Fruit fly (Drosophila melanogaster) whole organism, embryonic: ENCODE results near the gene CG3702.

ENCODE experiments used
- Bdp1 ChIP-seq: fragments of 200-800 bp; sonication (Bioruptor generic); optimal IDR thresholded peaks from 3 replicates; lab custom pipeline; 2016; ENCODE audit warnings: missing biosample characterization, missing genetic modification characterization
- CG11093 ChIP-seq: fragments of 200-800 bp; sonication (Bioruptor generic); IDR thresholded peaks from 3 replicates; pipeline ENCODE4 v1.3.6; 2022; ENCODE audit warnings: missing biosample characterization, missing genetic modification characterization
- CG13624 ChIP-seq: fragments of 200-800 bp; sonication (Bioruptor generic); optimal IDR thresholded peaks from 2 replicates; lab custom pipeline; 2016; ENCODE audit warnings: missing biosample characterization, missing genetic modification characterization
- Dad ChIP-seq: fragments of 200-800 bp; sonication (Bioruptor generic); optimal IDR thresholded peaks from 3 replicates; lab custom pipeline; 2016; ENCODE audit warnings: missing biosample characterization, missing genetic modification characterization
- H2.0 ChIP-seq: fragments of 200-800 bp; sonication (Bioruptor generic); IDR thresholded peaks from 2 replicates; pipeline ENCODE4 v1.3.6; 2022; ENCODE audit warnings: missing biosample characterization, missing genetic modification characterization
- Hand ChIP-seq: fragments of 200-800 bp; sonication (Bioruptor generic); optimal IDR thresholded peaks from 2 replicates; lab custom pipeline; 2017; ENCODE audit warnings: mild to moderate bottlenecking, missing biosample characterization, missing genetic modification reagents, missing genetic modification characterization
- HmgD ChIP-seq: fragments of 200-800 bp; sonication (Bioruptor generic); optimal IDR thresholded peaks from 3 replicates; lab custom pipeline; 2016; ENCODE audit warnings: missing biosample characterization, missing genetic modification characterization
- Lhr ChIP-seq: fragments of 200-800 bp; sonication (Bioruptor generic); optimal IDR thresholded peaks from 3 replicates; lab custom pipeline; 2017; ENCODE audit warnings: mild to moderate bottlenecking, missing biosample characterization, missing genetic modification reagents, missing genetic modification characterization
- Oaz ChIP-seq: fragments of 200-800 bp; sonication (Bioruptor generic); IDR thresholded peaks from 2 replicates; pipeline ENCODE4 v1.3.6; 2022; ENCODE audit warnings: missing biosample characterization, missing genetic modification characterization
- Sin3A ChIP-seq: fragments of >200 bp; optimal IDR thresholded peaks from 2 replicates; lab custom pipeline; 2018
- bab2 ChIP-seq: fragments of 200-800 bp; sonication (Bioruptor generic); optimal IDR thresholded peaks from 2 replicates; lab custom pipeline; 2016; ENCODE audit warnings: missing biosample characterization, missing genetic modification characterization
- psq ChIP-seq: fragments of 200-800 bp; sonication (Bioruptor generic); optimal IDR thresholded peaks from 2 replicates; lab custom pipeline; 2017; ENCODE audit warnings: missing biosample characterization, missing genetic modification characterization
- ttk ChIP-seq: fragments of 200-800 bp; sonication (Bioruptor generic); IDR thresholded peaks from 2 replicates; pipeline ENCODE4 v2.1.2; 2022; ENCODE audit warnings: missing biosample characterization, missing genetic modification characterization
- usp ChIP-seq: fragments of >200 bp; optimal IDR thresholded peaks from 2 replicates; lab custom pipeline; 2017; ENCODE audit warnings: missing biosample characterization, missing genetic modification characterization

DNA sequence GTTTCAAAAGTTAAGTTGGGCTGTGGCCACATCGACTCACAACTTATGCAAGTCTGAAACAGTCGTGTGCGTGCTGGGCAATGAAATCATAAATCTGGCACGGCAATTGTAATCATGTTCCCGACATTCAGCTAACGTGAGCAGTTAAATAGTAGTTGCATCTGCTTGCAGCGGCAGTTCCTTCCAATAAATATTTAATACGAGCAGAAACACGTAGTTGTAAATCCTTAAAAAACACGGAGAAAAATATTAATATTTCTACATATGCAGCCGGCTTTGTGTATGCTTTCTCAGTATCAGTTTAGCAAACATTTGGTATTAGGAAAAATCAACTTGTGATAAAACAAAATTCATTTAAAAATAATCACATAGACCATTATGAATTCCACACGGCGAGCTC is 30.4 kb upstream of the CG3702 start, which contains the start of gene CG15425:
- TF ChIP-seq CG11093 (GFP tag; lab: Robert Waterston, UW): no peak
- TF ChIP-seq Lhr (GFP tag; lab: Kevin White, UChicago): no peak
- no peak for TF ChIP-seq ttk
- TF ChIP-seq Dad: no peak
- TF ChIP-seq HmgD (GFP tag; lab: Kevin White, UChicago): no peak
- TF ChIP-seq usp (GFP tag; lab: Kevin White, UChicago): no peak
- TF ChIP-seq Bdp1: no peak
- no peak for TF ChIP-seq psq
- TF ChIP-seq bab2 (GFP tag; lab: Kevin White, UChicago): no peak
- no peak for TF ChIP-seq H2.0 (GFP tag; lab: Robert Waterston, UW)
- TF ChIP-seq Sin3A: no peak
- no peak for TF ChIP-seq CG13624 (GFP tag; lab: Kevin White, UChicago)
- no peak for TF ChIP-seq Oaz (GFP tag; lab: Robert Waterston, UW)
- no peak for TF ChIP-seq Hand
